Fruit fly (Drosophila melanogaster) whole organism, adult: ENCODE data around the gene CG5860.

Experiments
- CG11617 ChIP-seq: fragments of 200-800 bp; sonication (Bioruptor generic); optimal IDR thresholded peaks from 2 replicates; lab custom pipeline; 2017; ENCODE audit warnings: mild to moderate bottlenecking, missing biosample characterization, missing genetic modification reagents, missing genetic modification characterization
- CG12768 ChIP-seq: fragments of 200-800 bp; sonication (Bioruptor generic); optimal IDR thresholded peaks from 2 replicates; lab custom pipeline; 2017; ENCODE audit warnings: missing biosample characterization, missing genetic modification characterization, mild to moderate bottlenecking, moderate library complexity, missing genetic modification reagents
- CG14711 ChIP-seq: fragments of 200-800 bp; sonication (Bioruptor generic); optimal IDR thresholded peaks from 2 replicates; lab custom pipeline; 2018; ENCODE audit warnings: missing biosample characterization, mild to moderate bottlenecking, missing genetic modification characterization, moderate library complexity
- CG1620 ChIP-seq: fragments of 200-800 bp; sonication (Bioruptor generic); optimal IDR thresholded peaks from 2 replicates; lab custom pipeline; 2016; ENCODE audit warnings: missing biosample characterization, missing genetic modification characterization
- CG33017 ChIP-seq: fragments of 200-800 bp; sonication (Bioruptor generic); optimal IDR thresholded peaks from 2 replicates; lab custom pipeline; 2018; ENCODE audit warnings: missing biosample characterization, mild to moderate bottlenecking, missing genetic modification characterization, moderate library complexity
- CG5204 ChIP-seq: fragments of 200-800 bp; sonication (Bioruptor generic); optimal IDR thresholded peaks from 2 replicates; lab custom pipeline; 2016; ENCODE audit warnings: missing biosample characterization, missing genetic modification characterization
- CG7045 ChIP-seq: fragments of 200-800 bp; sonication (Bioruptor generic); optimal IDR thresholded peaks from 2 replicates; lab custom pipeline; 2017; ENCODE audit warnings: missing biosample characterization, mild to moderate bottlenecking, missing genetic modification characterization
- CG7101 ChIP-seq: fragments of 200-800 bp; sonication (Bioruptor generic); optimal IDR thresholded peaks from 2 replicates; lab custom pipeline; 2018; ENCODE audit warnings: missing biosample characterization, mild to moderate bottlenecking, missing genetic modification characterization, moderate library complexity
- Clk ChIP-seq: fragments of 200-800 bp; sonication (Bioruptor generic); optimal IDR thresholded peaks from 2 replicates; lab custom pipeline; 2017; ENCODE audit warnings: missing biosample characterization, missing genetic modification characterization
- Crg-1 ChIP-seq: fragments of 200-800 bp; sonication (Bioruptor generic); optimal IDR thresholded peaks from 2 replicates; lab custom pipeline; 2016; ENCODE audit warnings: missing biosample characterization, missing genetic modification characterization
- Hr96 ChIP-seq: fragments of 200-800 bp; sonication (Bioruptor generic); optimal IDR thresholded peaks from 2 replicates; lab custom pipeline; 2016; ENCODE audit warnings: missing biosample characterization, missing genetic modification characterization
- Mnt ChIP-seq: fragments of 200-800 bp; sonication (Bioruptor generic); optimal IDR thresholded peaks from 2 replicates; lab custom pipeline; 2016; ENCODE audit warnings: missing biosample characterization, mild to moderate bottlenecking, missing genetic modification characterization
- bab1 ChIP-seq: fragments of 200-800 bp; sonication (Bioruptor generic); optimal IDR thresholded peaks from 3 replicates; lab custom pipeline; 2019; ENCODE audit warnings: missing biosample characterization, mild to moderate bottlenecking, missing genetic modification characterization, moderate library complexity
- cic ChIP-seq: fragments of 200-800 bp; sonication (Bioruptor generic); optimal IDR thresholded peaks from 2 replicates; lab custom pipeline; 2017; ENCODE audit warnings: missing biosample characterization, mild to moderate bottlenecking, missing genetic modification characterization, moderate library complexity
- cnc ChIP-seq, 2 experiments: fragments of >200 bp; optimal IDR thresholded peaks; 2 replicates each; lab custom pipeline; 2017
- kay ChIP-seq: fragments of 200-800 bp; sonication (Bioruptor generic); peaks from one replicate; lab custom pipeline; 2016; ENCODE audit warnings: missing biosample characterization, missing genetic modification characterization, borderline replicate concordance
- ovo ChIP-seq: fragments of 200-800 bp; sonication (Bioruptor generic); optimal IDR thresholded peaks from 2 replicates; lab custom pipeline; 2016; ENCODE audit warnings: missing biosample characterization, missing genetic modification characterization
- pad ChIP-seq: fragments of 200-800 bp; sonication (Bioruptor generic); optimal IDR thresholded peaks from 3 replicates; lab custom pipeline; 2017; ENCODE audit warnings: missing biosample characterization, missing genetic modification characterization, mild to moderate bottlenecking, moderate library complexity, missing genetic modification reagents
- tj ChIP-seq: fragments of 200-800 bp; sonication (Bioruptor generic); optimal IDR thresholded peaks from 3 replicates; lab custom pipeline; 2017; ENCODE audit warnings: missing biosample characterization, mild to moderate bottlenecking, missing genetic modification characterization, moderate library complexity
- toe ChIP-seq: fragments of 200-800 bp; sonication (Bioruptor generic); optimal IDR thresholded peaks from 2 replicates; lab custom pipeline; 2016; ENCODE audit warnings: missing biosample characterization, missing genetic modification characterization

CG5860 gene

dm6 chr3R:17385329-17386019 is 23.9 kb upstream of the CG5860 start:
- TF ChIP-seq ovo (GFP tag; lab: Kevin White, UChicago) (peak; percentile 59), CG14711 (tag; lab: Kevin White, UChicago) (peak; percentile 74), Hr96 (peak; percentile 74), cic (GFP tag; lab: Kevin White, UChicago) (peak; percentile 56), Mnt (peak; percentile 70), CG33017 (tag; lab: Kevin White, UChicago) (peak; percentile 55), toe (GFP tag; lab: Kevin White, UChicago) (peak; percentile 75), Clk (GFP tag; lab: Kevin White, UChicago) (no peak), CG7101 (tag; lab: Kevin White, UChicago) (peak; percentile 73), pad (peak; percentile 60), CG5204 (GFP tag; lab: Kevin White, UChicago) (peak; percentile 68), kay (GFP tag; lab: Kevin White, UChicago) (no peak), bab1 (GFP tag; lab: Kevin White, UChicago) (peak; percentile 83), Crg-1 (GFP tag; lab: Kevin White, UChicago) (peak; percentile 78), CG1620 (GFP tag; lab: Kevin White, UChicago) (peak; percentile 84), cnc (optimal IDR thresholded peaks at IDR 0.05; lab: Kevin White, UChicago) (no peak), CG12768 (GFP tag; lab: Kevin White, UChicago) (peak; percentile 23), CG7045 (GFP tag; lab: Kevin White, UChicago) (peak; percentile 65), CG11617 (GFP tag; lab: Kevin White, UChicago) (no peak), tj (peak; percentile 68)

- TF ChIP-seq Clk (GFP tag; lab: Kevin White, UChicago) (peak; percentile 55), cic (GFP tag; lab: Kevin White, UChicago) (no peak), kay (GFP tag; lab: Kevin White, UChicago) (peak; percentile 12), CG7101 (tag; lab: Kevin White, UChicago) (peak; percentile 60), CG12768 (GFP tag; lab: Kevin White, UChicago) (peak; percentile 60), CG1620 (GFP tag; lab: Kevin White, UChicago) (no peak), CG33017 (tag; lab: Kevin White, UChicago) (peak; percentile 55), CG11617 (GFP tag; lab: Kevin White, UChicago) (no peak), Mnt (no peak), Hr96 (peak; percentile 32), Crg-1 (GFP tag; lab: Kevin White, UChicago) (no peak), cnc (optimal IDR thresholded peaks at IDR 0.05; lab: Kevin White, UChicago) (no peak), CG5204 (GFP tag; lab: Kevin White, UChicago) (peak; percentile 36), toe (GFP tag; lab: Kevin White, UChicago) (peak; percentile 54), CG14711 (tag; lab: Kevin White, UChicago) (peak; percentile 63), ovo (GFP tag; lab: Kevin White, UChicago) (no peak), tj (no peak), pad (peak; percentile 3), CG7045 (GFP tag; lab: Kevin White, UChicago) (peak; percentile 19), bab1 (GFP tag; lab: Kevin White, UChicago) (peak; percentile 54)
These were observed 23.1 kb upstream of the CG5860 start for dm6 chr3R:17386168-17386819.

- TF ChIP-seq kay (GFP tag; lab: Kevin White, UChicago), result peak; percentile 99
- TF ChIP-seq CG11617 (GFP tag; lab: Kevin White, UChicago), result peak; percentile 96
- TF ChIP-seq Clk (GFP tag; lab: Kevin White, UChicago), result peak; percentile 86
- TF ChIP-seq pad, result peak; percentile 88
- TF ChIP-seq CG1620 (GFP tag; lab: Kevin White, UChicago), result peak; percentile 98
- TF ChIP-seq CG5204 (GFP tag; lab: Kevin White, UChicago), result peak; percentile 97
- peak; percentile 95 for TF ChIP-seq ovo (GFP tag; lab: Kevin White, UChicago)
- TF ChIP-seq tj, result peak; percentile 85
- peak; percentile 92 for TF ChIP-seq CG33017 (tag; lab: Kevin White, UChicago)
- TF ChIP-seq toe (GFP tag; lab: Kevin White, UChicago), result peak; percentile 98
- TF ChIP-seq Hr96, result peak; percentile 93
- TF ChIP-seq bab1 (GFP tag; lab: Kevin White, UChicago), result peak; percentile 95
- TF ChIP-seq Mnt, result peak; percentile 91
- TF ChIP-seq cnc (optimal IDR thresholded peaks at IDR 0.05; lab: Kevin White, UChicago), result no peak
- TF ChIP-seq CG7101 (tag; lab: Kevin White, UChicago), result peak; percentile 97
- peak; percentile 91 for TF ChIP-seq CG14711 (tag; lab: Kevin White, UChicago)
- peak; percentile 96 for TF ChIP-seq CG12768 (GFP tag; lab: Kevin White, UChicago)
- peak; percentile 96 for TF ChIP-seq Crg-1 (GFP tag; lab: Kevin White, UChicago)
- TF ChIP-seq CG7045 (GFP tag; lab: Kevin White, UChicago), result peak; percentile 95
- peak; percentile 26 for TF ChIP-seq cic (GFP tag; lab: Kevin White, UChicago)
These were observed 18.0 kb upstream of the CG5860 start, which contains the start of the genes Brf and sds22 for dm6 chr3R:17391313-17391845. Gene Brf, minus strand, starts transcription at chr3R:17391337. Gene sds22, plus strand, starts transcription at chr3R:17391594.

- TF ChIP-seq CG7045 (GFP tag; lab: Kevin White, UChicago) (peak; percentile 24), CG7101 (tag; lab: Kevin White, UChicago) (peak; percentile 1), CG14711 (tag; lab: Kevin White, UChicago) (peak; percentile 20), tj (peak; percentile 24), Hr96 (peak; percentile 58), kay (GFP tag; lab: Kevin White, UChicago) (peak; percentile 83), Crg-1 (GFP tag; lab: Kevin White, UChicago) (peak; percentile 2), toe (GFP tag; lab: Kevin White, UChicago) (no peak), CG11617 (GFP tag; lab: Kevin White, UChicago) (peak; percentile 71), CG12768 (GFP tag; lab: Kevin White, UChicago) (peak; percentile 59), CG33017 (tag; lab: Kevin White, UChicago) (no peak), Clk (GFP tag; lab: Kevin White, UChicago) (no peak), CG5204 (GFP tag; lab: Kevin White, UChicago) (peak; percentile 50), cic (GFP tag; lab: Kevin White, UChicago) (peak; percentile 22), CG1620 (GFP tag; lab: Kevin White, UChicago) (no peak), pad (peak; percentile 26), Mnt (peak; percentile 25), bab1 (GFP tag; lab: Kevin White, UChicago) (no peak), ovo (GFP tag; lab: Kevin White, UChicago) (no peak), cnc (optimal IDR thresholded peaks at IDR 0.05; lab: Kevin White, UChicago) (peak; percentile 12 to 21)
These were observed 14.9 kb upstream of the CG5860 start, which contains the start of gene CREG for dm6 chr3R:17394318-17395188. Gene CREG, minus strand, starts transcription at chr3R:17394640.
